Fruit fly (Drosophila melanogaster): ENCODE measurements around the gene Try29F.
A peak's percentile ranks its signal among the peaks of the same experiment; 100 is the strongest.

Try29F gene

DNA sequence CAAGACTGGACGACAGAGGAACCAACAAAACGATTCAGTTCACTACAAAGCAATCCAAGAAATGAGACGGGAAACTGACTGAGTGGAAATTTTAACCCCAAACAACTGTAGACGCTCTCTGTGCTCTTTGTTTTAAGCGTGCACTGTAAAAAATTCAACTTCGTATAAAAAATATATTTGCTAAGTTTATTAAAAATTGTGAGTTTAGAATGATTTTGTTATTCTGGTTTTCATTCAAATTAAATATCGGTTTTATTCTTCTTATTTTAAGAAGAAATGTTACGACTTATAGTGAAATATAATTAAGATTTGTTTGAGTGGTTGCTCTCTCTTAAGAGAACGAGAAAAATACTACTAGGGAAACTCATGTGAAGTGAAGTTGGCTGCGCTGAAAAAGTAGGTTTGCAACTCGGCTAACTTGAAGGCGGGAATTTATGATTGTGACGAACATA is 40.3 kb upstream of the Try29F start (continued):
- TF ChIP-seq Smox (GFP tag; optimal IDR thresholded peaks at IDR 0.05) (peak; percentile 82), lz (GFP tag; optimal IDR thresholded peaks at IDR 0.05) (peak; percentile 91), eg (GFP tag; IDR thresholded peaks at IDR 0.05) (peak; percentile 98), dac (GFP tag; optimal IDR thresholded peaks at IDR 0.05) (peak; percentile 87), Hr39 (GFP tag; optimal IDR thresholded peaks at IDR 0.05) (peak; percentile 78), CG31627 (GFP tag; optimal IDR thresholded peaks at IDR 0.05) (peak; percentile 66), pdm3 (GFP tag; optimal IDR thresholded peaks at IDR 0.05) (peak; percentile 91), topi (GFP tag; optimal IDR thresholded peaks at IDR 0.05) (peak; percentile 74)

DNA sequence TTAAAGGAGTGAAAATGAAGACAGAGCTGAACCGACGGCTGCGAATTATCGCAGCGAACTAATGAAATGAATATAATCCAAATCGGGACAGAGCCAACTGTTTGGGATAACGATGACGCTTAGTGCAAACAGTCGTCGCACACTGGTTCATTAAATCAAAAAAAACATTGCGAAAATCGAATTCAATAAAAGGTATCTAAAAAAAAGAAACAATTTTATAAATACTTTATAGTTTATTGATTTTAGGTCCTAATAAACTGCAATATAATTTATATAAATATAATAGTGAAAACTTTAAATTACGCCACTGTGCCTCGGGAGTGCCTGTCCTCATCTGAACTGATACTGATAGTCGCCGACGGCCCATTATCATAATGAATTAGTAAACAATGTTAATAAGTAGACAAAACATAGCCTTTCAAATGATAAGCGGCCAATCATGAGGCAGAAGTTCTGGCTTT is 39.3 kb upstream of the Try29F start, which contains the start of gene CG31886:
Gene CG31886, minus strand, starts transcription at position 51 of the 461 bp plus-strand sequence.
- TF ChIP-seq cyc (GFP tag; optimal IDR thresholded peaks at IDR 0.05) (no peak), OdsH (GFP tag; optimal IDR thresholded peaks at IDR 0.05) (peak; percentile 56), Sox14 (GFP tag; optimal IDR thresholded peaks at IDR 0.05) (no peak), ss (GFP tag; optimal IDR thresholded peaks at IDR 0.05) (no peak), Eip78C (GFP tag) (no peak), CG6808 (GFP tag; optimal IDR thresholded peaks at IDR 0.05) (no peak), CG34406 (GFP tag; optimal IDR thresholded peaks at IDR 0.05) (no peak), fkh (GFP tag; optimal IDR thresholded peaks at IDR 0.05) (peak; percentile 56), salr (GFP tag; optimal IDR thresholded peaks at IDR 0.05) (peak in 1 of 2 experiments; percentile 11), CG32006 (GFP tag; optimal IDR thresholded peaks at IDR 0.05) (peak; percentile 75), Blimp-1 (GFP tag; optimal IDR thresholded peaks at IDR 0.05) (no peak), CG16779 (tag; optimal IDR thresholded peaks at IDR 0.05) (peak; percentile 29), acj6 (GFP tag; optimal IDR thresholded peaks at IDR 0.05) (peak; percentile 10), Hr39 (GFP tag; optimal IDR thresholded peaks at IDR 0.05) (no peak), CG7368 (GFP tag; optimal IDR thresholded peaks at IDR 0.05) (no peak), CG8319 (GFP tag; optimal IDR thresholded peaks at IDR 0.05) (no peak), Ets96B (tag; optimal IDR thresholded peaks at IDR 0.05) (no peak), dac (GFP tag; optimal IDR thresholded peaks at IDR 0.05) (no peak), CG8632 (GFP tag; optimal IDR thresholded peaks at IDR 0.05) (no peak), CG4318 (GFP tag; optimal IDR thresholded peaks at IDR 0.05) (peak; percentile 17), Gug (GFP tag; IDR thresholded peaks at IDR 0.05) (no peak; the same call in 1 of the 2 replicates), eg (GFP tag; IDR thresholded peaks at IDR 0.05) (peak; percentile 82; the same call in 2 of the 3 replicates), pdm3 (GFP tag; optimal IDR thresholded peaks at IDR 0.05) (peak; percentile 25), CG6276 (GFP tag; optimal IDR thresholded peaks at IDR 0.05) (peak; percentile 73), svp (GFP tag) (peak; percentile 24), Hr38 (GFP tag; optimal IDR thresholded peaks at IDR 0.05) (no peak), Eip75B (GFP tag; optimal IDR thresholded peaks at IDR 0.05) (no peak), Smox (GFP tag; optimal IDR thresholded peaks at IDR 0.05) (no peak), CG11762 (GFP tag; optimal IDR thresholded peaks at IDR 0.05; ENCODE audit: insufficient read depth) (no peak), CG31627 (GFP tag; optimal IDR thresholded peaks at IDR 0.05) (no peak), spab (GFP tag; optimal IDR thresholded peaks at IDR 0.05) (no peak), CG15336 (GFP tag; IDR thresholded peaks at IDR 0.05) (no peak; the same call in 1 of the 2 replicates), CG3919 (GFP tag; optimal IDR thresholded peaks at IDR 0.05) (peak; percentile 20), fd85E (GFP tag; optimal IDR thresholded peaks at IDR 0.05) (no peak), Sox15 (GFP tag; optimal IDR thresholded peaks at IDR 0.05) (no peak), CG9139 (GFP tag; optimal IDR thresholded peaks at IDR 0.05) (no peak), Ets21C (GFP tag; optimal IDR thresholded peaks at IDR 0.05) (no peak), CG6854 (GFP tag; optimal IDR thresholded peaks at IDR 0.05) (no peak), CG1621 (tag; optimal IDR thresholded peaks at IDR 0.05) (no peak), dsx (GFP tag; optimal IDR thresholded peaks at IDR 0.05; ENCODE audit: poor library complexity, severe bottlenecking) (no peak), CG10669 (GFP tag; optimal IDR thresholded peaks at IDR 0.05) (peak; percentile 1), esn (GFP tag; optimal IDR thresholded peaks at IDR 0.05) (no peak), CG11294 (GFP tag; IDR thresholded peaks at IDR 0.05) (peak; percentile 44), Lpt (GFP tag; optimal IDR thresholded peaks at IDR 0.05) (no peak), CG6163 (GFP tag; IDR thresholded peaks at IDR 0.05) (no peak), Hr4 (GFP tag; optimal IDR thresholded peaks at IDR 0.05) (peak; percentile 15), CG11902 (GFP tag; optimal IDR thresholded peaks at IDR 0.05) (no peak)
